Fruit fly (Drosophila melanogaster): ENCODE data around the gene stg.

- TF ChIP-seq CTCF (optimal IDR thresholded peaks at IDR 0.05) (no peak), CG8478 (optimal IDR thresholded peaks at IDR 0.05) (no peak)
Measured at dm6 chr3R:29304094-29304493, 48.5 kb upstream of the stg start.

All from S2 (cell line).